Fruit fly (Drosophila melanogaster): ENCODE data around the gene CG42821.

Gene CG42821

dm6 chr3R:17386168-17386819, 26.6 kb upstream of the CG42821 start (continued):
- peak; percentile 45 for TF ChIP-seq CG1602 (GFP tag; optimal IDR thresholded peaks at IDR 0.05)
- TF ChIP-seq CG16815 (GFP tag; optimal IDR thresholded peaks at IDR 0.05), result peak; percentile 35
- TF ChIP-seq seq (GFP tag; IDR thresholded peaks at IDR 0.05), result peak; percentile 49; the same call in 1 of the 2 replicates
- TF ChIP-seq CG4617 (GFP tag; optimal IDR thresholded peaks at IDR 0.05; ENCODE audit: borderline replicate concordance), result peak; percentile 2
- TF ChIP-seq unc-4 (GFP tag; IDR thresholded peaks at IDR 0.05; ENCODE audit: partially characterized antibody), result no peak
- no peak for TF ChIP-seq CG6791 (GFP tag; IDR thresholded peaks at IDR 0.05; ENCODE audit: partially characterized antibody)
- TF ChIP-seq gsb-n (tag; optimal IDR thresholded peaks at IDR 0.05), result peak; percentile 57
- peak; percentile 6 to 64 for TF ChIP-seq dpn (GFP tag; optimal IDR thresholded peaks at IDR 0.05)
- TF ChIP-seq CG10366 (GFP tag; IDR thresholded peaks at IDR 0.05), result peak; percentile 82
- TF ChIP-seq pb (GFP tag; optimal IDR thresholded peaks at IDR 0.05), result no peak
- TF ChIP-seq CG9817 (tag; optimal IDR thresholded peaks at IDR 0.05), result peak; percentile 58
- TF ChIP-seq D (optimal IDR thresholded peaks at IDR 0.05), result no peak
- TF ChIP-seq D (GFP tag; optimal IDR thresholded peaks at IDR 0.05), result peak; percentile 75
- TF ChIP-seq CG10147 (GFP tag; optimal IDR thresholded peaks at IDR 0.05), result peak; percentile 45
- TF ChIP-seq vnd (GFP tag; IDR thresholded peaks at IDR 0.05; ENCODE audit: partially characterized antibody), result no peak
- TF ChIP-seq CG10321 (GFP tag; IDR thresholded peaks at IDR 0.05), result no peak
- no peak for TF ChIP-seq Bdp1 (GFP tag; optimal IDR thresholded peaks at IDR 0.05)
- TF ChIP-seq shn (GFP tag; optimal IDR thresholded peaks at IDR 0.05), result no peak
- TF ChIP-seq da (GFP tag; optimal IDR thresholded peaks at IDR 0.05), result no peak
- TF ChIP-seq CG18599 (GFP tag; optimal IDR thresholded peaks at IDR 0.05), result peak; percentile 73
- TF ChIP-seq mld (GFP tag; IDR thresholded peaks at IDR 0.05; ENCODE audit: partially characterized antibody), result no peak
- peak; percentile 35 for TF ChIP-seq zen (tag; optimal IDR thresholded peaks at IDR 0.05)
- no peak for TF ChIP-seq CG3163 (GFP tag; optimal IDR thresholded peaks at IDR 0.05)
- TF ChIP-seq Kr (GFP tag; optimal IDR thresholded peaks at IDR 0.05), result no peak
- peak; percentile 64 for TF ChIP-seq ind (GFP tag; optimal IDR thresholded peaks at IDR 0.05)
- no peak for TF ChIP-seq Mad (GFP tag; optimal IDR thresholded peaks at IDR 0.05)
- TF ChIP-seq C15 (GFP tag; IDR thresholded peaks at IDR 0.05), result no peak; the same call in 2 of the 3 replicates
- TF ChIP-seq CG43689 (GFP tag; IDR thresholded peaks at IDR 0.05), result peak; percentile 47; the same call in 1 of the 2 replicates
- no peak for TF ChIP-seq CG30020 (tag; optimal IDR thresholded peaks at IDR 0.05)
- TF ChIP-seq repo (GFP tag; optimal IDR thresholded peaks at IDR 0.05), result peak; percentile 23
- TF ChIP-seq CG30403 (GFP tag; optimal IDR thresholded peaks at IDR 0.05), result peak; percentile 65
- peak; percentile 76 for TF ChIP-seq ken (GFP tag; IDR thresholded peaks at IDR 0.05)
- TF ChIP-seq Rfx (GFP tag; IDR thresholded peaks at IDR 0.05), result peak; percentile 43; the same call in 1 of the 2 replicates
- TF ChIP-seq Atf3 (GFP tag; optimal IDR thresholded peaks at IDR 0.05), result no peak
- TF ChIP-seq chm (GFP tag; IDR thresholded peaks at IDR 0.05), result peak; percentile 81
- TF ChIP-seq NFAT (GFP tag; IDR thresholded peaks at IDR 0.05), result no peak
- TF ChIP-seq CG11085 (GFP tag; IDR thresholded peaks at IDR 0.05), result peak; percentile 9; the same call in 1 of the 2 replicates
- no peak for TF ChIP-seq hbn (GFP tag; IDR thresholded peaks at IDR 0.05; ENCODE audit: partially characterized antibody)
- peak; percentile 77 for TF ChIP-seq ATbp (GFP tag; optimal IDR thresholded peaks at IDR 0.05)
- TF ChIP-seq CG7372 (GFP tag; IDR thresholded peaks at IDR 0.05), result peak; percentile 50; the same call in 1 of the 2 replicates
- no peak for TF ChIP-seq hkb (optimal IDR thresholded peaks at IDR 0.05)
- peak; percentile 86 for TF ChIP-seq hkb (GFP tag; IDR thresholded peaks at IDR 0.05)
- TF ChIP-seq bbx (GFP tag; IDR thresholded peaks at IDR 0.05; ENCODE audit: partially characterized antibody), result no peak
- TF ChIP-seq kay (GFP tag; optimal IDR thresholded peaks at IDR 0.05), result no peak
- peak; percentile 57 for TF ChIP-seq CG9727 (GFP tag; optimal IDR thresholded peaks at IDR 0.05)
- peak; percentile 71 for TF ChIP-seq Xbp1 (GFP tag; optimal IDR thresholded peaks at IDR 0.05)
- no peak for TF ChIP-seq CG33213 (GFP tag; optimal IDR thresholded peaks at IDR 0.05)
- peak; percentile 67 for TF ChIP-seq az2 (GFP tag; optimal IDR thresholded peaks at IDR 0.05)
- peak; percentile 82 for TF ChIP-seq unpg (GFP tag; optimal IDR thresholded peaks at IDR 0.05)
- peak; percentile 65 for TF ChIP-seq CG12391 (tag; optimal IDR thresholded peaks at IDR 0.05)

Measured in whole organism, embryonic.